Worm (Caenorhabditis elegans) whole organism, late embryonic: ENCODE data around the gene rpl-38.

Experiments used
- elt-4 ChIP-seq: sonication (generic microtip); optimal IDR thresholded peaks from 2 replicates; lab custom pipeline; 2016; ENCODE audit warnings: missing genetic modification characterization, missing compliant biosample characterization
- fkh-10 ChIP-seq: fragments of 150-350 bp; optimal IDR thresholded peaks from 2 replicates; lab custom pipeline; 2014; ENCODE audit warnings: missing biosample characterization, missing genetic modification reagents, missing genetic modification characterization
- hlh-15 ChIP-seq: sonication (generic microtip); optimal IDR thresholded peaks from 2 replicates; lab custom pipeline; 2016; ENCODE audit warnings: missing genetic modification characterization, missing compliant biosample characterization
- nfya-1 ChIP-seq: sonication (generic microtip); optimal IDR thresholded peaks from 2 replicates; lab custom pipeline; 2017; ENCODE audit warnings: missing genetic modification characterization, mild to moderate bottlenecking, missing compliant biosample characterization, antibody characterized with exemption, moderate library complexity
- unc-55 ChIP-seq: sonication (generic microtip); optimal IDR thresholded peaks from 2 replicates; lab custom pipeline; 2017; ENCODE audit warnings: missing biosample characterization, missing genetic modification reagents, missing genetic modification characterization
- zip-5 ChIP-seq: sonication (generic microtip); optimal IDR thresholded peaks from 2 replicates; lab custom pipeline; 2016; ENCODE audit warnings: missing genetic modification characterization, missing compliant biosample characterization

- TF ChIP-seq hlh-15 (no peak), zip-5 (tag; lab: Kevin White, UChicago) (no peak), elt-4 (tag; lab: Kevin White, UChicago) (no peak), fkh-10 (GFP tag; lab: Kevin White, UChicago) (no peak), nfya-1 (tag; lab: Kevin White, UChicago) (no peak), unc-55 (GFP tag; lab: Kevin White, UChicago) (no peak)
These were observed 21.9 kb downstream of the rpl-38 start, which contains the start of gene F21A3.2 for ce11 chrV:15533864-15534263.
